Fruit fly (Drosophila melanogaster): ENCODE results near the gene alpha4GT1.

The alpha4GT1 gene

DNA sequence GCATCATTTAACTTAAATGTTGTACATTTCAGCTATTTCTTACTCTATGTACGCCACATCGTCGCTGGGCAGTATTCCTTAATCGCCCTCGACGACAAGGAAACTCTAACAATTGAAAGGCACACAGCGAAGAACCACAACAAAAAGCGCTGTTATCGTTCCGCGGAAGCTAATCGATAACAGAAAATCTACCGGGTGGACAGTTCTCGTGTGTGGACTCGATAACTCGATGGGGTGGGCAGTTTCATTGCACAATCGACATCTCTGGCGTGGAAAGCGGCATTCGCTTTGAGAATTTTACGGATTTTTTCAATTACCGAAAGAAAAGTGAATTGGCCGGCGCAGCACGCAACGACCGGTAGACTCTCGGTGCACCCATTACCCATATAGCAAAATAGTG lies at the start of gene alpha4GT1, which contains the start of gene Prp40:
Gene alpha4GT1 (minus strand): TSS at position 156 of the 400 bp plus-strand sequence.
Gene Prp40 (plus strand): TSS at position 241 of the 400 bp plus-strand sequence.
- TF ChIP-seq N (GFP tag; optimal IDR thresholded peaks at IDR 0.05) (no peak), br (GFP tag; optimal IDR thresholded peaks at IDR 0.05) (no peak), psq (GFP tag; optimal IDR thresholded peaks at IDR 0.05) (no peak), Myc (optimal IDR thresholded peaks at IDR 0.05) (peak; percentile 22), CrebA (GFP tag; optimal IDR thresholded peaks at IDR 0.05; ENCODE audit: borderline replicate concordance) (no peak), Sp1 (GFP tag; optimal IDR thresholded peaks at IDR 0.05) (no peak), Rel (GFP tag; optimal IDR thresholded peaks at IDR 0.05) (no peak), Rel (tag; optimal IDR thresholded peaks at IDR 0.05) (peak; percentile 52), sv (GFP tag; optimal IDR thresholded peaks at IDR 0.05) (no peak)

DNA sequence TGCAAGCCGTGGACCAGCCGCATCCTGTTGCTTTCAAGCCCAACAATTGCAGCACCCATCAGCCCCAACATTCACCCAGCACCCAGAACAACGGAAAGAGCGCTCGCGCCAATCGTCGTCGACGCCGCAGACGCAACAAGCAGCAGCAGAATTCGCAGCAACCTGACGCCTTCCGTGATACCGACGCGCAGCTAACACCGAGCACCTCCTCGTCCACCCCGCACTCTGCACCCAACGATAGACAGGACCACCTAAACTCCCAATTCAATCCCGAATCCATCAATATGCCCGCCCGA lies 36.6 kb upstream of the alpha4GT1 start:
- TF ChIP-seq usp (GFP tag; optimal IDR thresholded peaks at IDR 0.05) (no peak), Dif (GFP tag; optimal IDR thresholded peaks at IDR 0.05; ENCODE audit: partially characterized antibody) (no peak), Hr83 (GFP tag; optimal IDR thresholded peaks at IDR 0.05; ENCODE audit: poor library complexity, severe bottlenecking) (no peak), br (GFP tag; optimal IDR thresholded peaks at IDR 0.05) (no peak)

DNA sequence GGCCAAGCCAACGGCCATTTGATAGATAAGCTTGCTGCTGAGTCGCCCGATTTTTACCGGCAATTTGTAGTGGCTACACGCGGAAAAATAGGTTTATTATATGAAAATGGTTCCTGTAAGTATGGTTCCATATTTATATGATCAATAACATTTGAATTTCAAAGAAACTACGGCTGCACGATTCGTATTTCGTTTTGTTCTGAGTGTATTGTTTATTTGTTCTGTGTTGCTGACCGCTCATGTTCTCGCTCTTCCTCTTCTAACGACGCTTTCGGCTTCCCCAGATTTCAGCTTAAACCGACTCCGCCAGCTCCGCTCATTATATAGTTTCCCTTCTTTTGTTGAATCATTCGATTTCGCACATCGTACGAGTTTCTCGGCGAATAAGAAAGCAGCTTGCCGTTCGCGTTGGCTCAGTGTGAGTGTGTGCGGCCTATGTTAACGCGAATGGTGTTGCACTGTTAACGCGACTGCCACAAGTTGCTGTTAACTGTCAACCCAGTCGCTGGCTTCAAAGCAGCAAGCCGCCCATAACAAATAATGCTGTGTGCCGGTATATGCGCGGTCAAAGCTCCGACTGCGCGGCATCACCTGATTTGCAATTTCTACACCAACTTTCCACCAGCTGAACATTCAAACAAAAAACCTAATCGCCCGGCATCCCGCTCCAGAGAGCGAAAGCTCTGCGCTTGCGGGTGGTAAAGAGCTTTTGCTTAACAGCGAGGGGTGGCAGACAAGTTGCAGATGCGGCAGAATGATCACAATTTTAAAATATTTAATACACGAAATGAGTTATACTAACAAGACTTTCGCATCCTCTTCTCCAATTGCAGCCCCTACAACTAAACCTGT lies 36.1 kb upstream of the alpha4GT1 start:
- TF ChIP-seq Hr83 (GFP tag; optimal IDR thresholded peaks at IDR 0.05; ENCODE audit: poor library complexity, severe bottlenecking) (no peak), Myc (optimal IDR thresholded peaks at IDR 0.05) (no peak), br (GFP tag; optimal IDR thresholded peaks at IDR 0.05) (peak; percentile 19), foxo (GFP tag; optimal IDR thresholded peaks at IDR 0.05) (peak in 1 of 2 experiments; percentile 51), psq (GFP tag; optimal IDR thresholded peaks at IDR 0.05) (peak; percentile 11), ey (GFP tag; optimal IDR thresholded peaks at IDR 0.05) (peak; percentile 38), CrebA (GFP tag; optimal IDR thresholded peaks at IDR 0.05; ENCODE audit: borderline replicate concordance) (no peak), HLH106 (tag; optimal IDR thresholded peaks at IDR 0.05) (peak; percentile 4), woc (GFP tag; optimal IDR thresholded peaks at IDR 0.05) (peak; percentile 10), Mio (GFP tag; optimal IDR thresholded peaks at IDR 0.05) (no peak), h (GFP tag; optimal IDR thresholded peaks at IDR 0.05) (peak; percentile 38), Dif (GFP tag; optimal IDR thresholded peaks at IDR 0.05; ENCODE audit: partially characterized antibody) (no peak), rgr (GFP tag; optimal IDR thresholded peaks at IDR 0.05) (peak; percentile 18), Hr78 (GFP tag; optimal IDR thresholded peaks at IDR 0.05) (no peak), N (GFP tag; optimal IDR thresholded peaks at IDR 0.05) (no peak), OdsH (GFP tag; optimal IDR thresholded peaks at IDR 0.05) (peak; percentile 21)

DNA sequence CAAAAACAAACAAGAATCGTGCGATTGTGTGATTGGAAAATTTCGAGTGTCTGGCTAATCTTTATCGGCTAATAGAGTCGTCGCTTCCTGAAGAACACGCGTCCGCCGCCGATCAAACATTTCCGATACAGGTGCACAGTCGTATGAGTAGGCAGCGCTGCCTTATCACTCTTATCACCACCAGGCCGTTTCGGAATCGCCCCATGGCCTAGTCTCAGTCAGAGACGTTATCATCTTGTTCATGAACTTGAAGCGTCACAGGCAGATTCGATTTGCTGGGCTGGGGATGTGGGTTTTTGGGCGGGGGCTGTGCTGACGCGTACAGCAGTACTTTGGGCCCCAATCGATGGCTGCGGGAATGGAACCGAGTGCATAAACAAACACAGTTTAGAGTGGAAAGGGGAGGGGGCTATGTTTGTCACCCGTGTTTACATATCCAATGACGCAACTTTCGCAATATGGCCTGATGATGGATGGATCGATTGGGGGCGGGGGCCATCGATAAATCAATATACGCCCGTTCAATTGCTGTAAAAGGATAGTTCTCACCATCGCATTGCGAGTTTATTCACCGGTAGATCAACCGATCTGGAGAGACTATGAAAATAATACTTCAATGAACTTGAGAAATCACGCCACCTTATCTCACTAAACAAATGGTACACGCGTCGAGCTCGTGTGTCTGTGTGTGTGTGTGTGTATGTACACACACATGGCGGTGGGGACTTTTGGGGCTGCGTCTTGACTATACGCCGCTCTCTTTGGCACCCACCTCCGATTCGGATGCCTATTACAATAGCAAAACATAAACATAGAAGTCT lies 35.2 kb upstream of the alpha4GT1 start:
- peak; percentile 93 for TF ChIP-seq h (GFP tag; optimal IDR thresholded peaks at IDR 0.05)
- peak; percentile 14 for TF ChIP-seq OdsH (GFP tag; optimal IDR thresholded peaks at IDR 0.05)
- TF ChIP-seq fru (GFP tag; optimal IDR thresholded peaks at IDR 0.05), result peak; percentile 22
- no peak for TF ChIP-seq Mio (GFP tag; optimal IDR thresholded peaks at IDR 0.05)
- no peak for TF ChIP-seq Rel (GFP tag; optimal IDR thresholded peaks at IDR 0.05)
- peak; percentile 70 for TF ChIP-seq Rel (tag; optimal IDR thresholded peaks at IDR 0.05)
- TF ChIP-seq Abd-B (GFP tag; optimal IDR thresholded peaks at IDR 0.05), result no peak
- peak; percentile 11 for TF ChIP-seq rgr (GFP tag; optimal IDR thresholded peaks at IDR 0.05)
- peak; percentile 52 for TF ChIP-seq Hr83 (GFP tag; optimal IDR thresholded peaks at IDR 0.05; ENCODE audit: poor library complexity, severe bottlenecking)
- no peak for TF ChIP-seq CG32264 (GFP tag; optimal IDR thresholded peaks at IDR 0.05)

DNA sequence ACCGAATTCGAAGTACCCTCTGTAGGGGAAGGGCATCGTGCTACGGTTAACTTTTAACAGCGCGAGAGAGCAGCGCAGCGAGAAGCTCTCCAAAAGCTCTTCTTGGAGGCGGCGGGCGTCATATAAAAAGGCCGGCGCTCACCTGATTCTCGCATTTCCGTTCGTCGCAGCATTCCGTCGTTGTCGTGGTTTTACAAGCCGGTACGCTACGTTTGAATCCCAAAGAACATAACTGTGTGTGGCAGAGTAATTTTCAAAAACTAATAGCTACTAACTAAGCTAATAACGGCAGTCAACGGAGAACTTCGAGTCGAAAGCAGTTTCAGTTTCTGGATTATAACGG lies 33.5 kb upstream of the alpha4GT1 start, which contains the start of gene FASN1:
Gene FASN1 (plus strand): TSS at position 151 of the 343 bp plus-strand sequence.
- TF ChIP-seq Hr78 (GFP tag; optimal IDR thresholded peaks at IDR 0.05) (no peak), sv (GFP tag; optimal IDR thresholded peaks at IDR 0.05) (no peak), N (GFP tag; optimal IDR thresholded peaks at IDR 0.05) (no peak), Hnf4 (GFP tag; optimal IDR thresholded peaks at IDR 0.05) (no peak), foxo (GFP tag; optimal IDR thresholded peaks at IDR 0.05) (no peak), jim (GFP tag; optimal IDR thresholded peaks at IDR 0.05) (no peak), GATAd (GFP tag; optimal IDR thresholded peaks at IDR 0.05) (no peak), dsf (GFP tag; optimal IDR thresholded peaks at IDR 0.05; ENCODE audit: borderline replicate concordance) (no peak), OdsH (GFP tag; optimal IDR thresholded peaks at IDR 0.05) (no peak), Hr83 (GFP tag; optimal IDR thresholded peaks at IDR 0.05; ENCODE audit: poor library complexity, severe bottlenecking) (peak; percentile 70), h (GFP tag; optimal IDR thresholded peaks at IDR 0.05) (peak; percentile 23), fru (GFP tag; optimal IDR thresholded peaks at IDR 0.05) (no peak), dmrt93B (GFP tag; optimal IDR thresholded peaks at IDR 0.05) (no peak), Dfd (GFP tag; optimal IDR thresholded peaks at IDR 0.05) (no peak), ey (GFP tag; optimal IDR thresholded peaks at IDR 0.05) (no peak), woc (GFP tag; optimal IDR thresholded peaks at IDR 0.05) (no peak), brk (GFP tag; optimal IDR thresholded peaks at IDR 0.05) (no peak), Jra (GFP tag; optimal IDR thresholded peaks at IDR 0.05) (peak; percentile 48), usp (GFP tag; optimal IDR thresholded peaks at IDR 0.05) (no peak), Dif (GFP tag; optimal IDR thresholded peaks at IDR 0.05; ENCODE audit: partially characterized antibody) (peak; percentile 72), tai (GFP tag; optimal IDR thresholded peaks at IDR 0.05) (no peak), Vsx2 (GFP tag; optimal IDR thresholded peaks at IDR 0.05; ENCODE audit: partially characterized antibody) (no peak), psq (GFP tag; optimal IDR thresholded peaks at IDR 0.05) (no peak), pan (optimal IDR thresholded peaks at IDR 0.05) (no peak), CG32264 (GFP tag; optimal IDR thresholded peaks at IDR 0.05) (no peak), CrebA (GFP tag; optimal IDR thresholded peaks at IDR 0.05; ENCODE audit: borderline replicate concordance) (no peak), Abd-B (GFP tag; optimal IDR thresholded peaks at IDR 0.05) (no peak), lola (GFP tag; optimal IDR thresholded peaks at IDR 0.05) (no peak), Mio (GFP tag; optimal IDR thresholded peaks at IDR 0.05) (no peak)

All from whole organism, wandering third instar larva.